Worm (Caenorhabditis elegans) whole organism, young adult: ENCODE data around the gene C37H5.14.

Experiments
- F37B4.10 ChIP-seq: fragments of 200-800 bp; sonication (Bioruptor generic); IDR thresholded peaks from 2 replicates; pipeline ENCODE4 v1.3.6; 2022; ENCODE audit warnings: missing genetic modification characterization, missing compliant biosample characterization
- F39B2.1 ChIP-seq: fragments of 200-800 bp; sonication (Bioruptor generic); IDR thresholded peaks from 2 replicates; pipeline ENCODE4 v1.3.6; 2022; ENCODE audit warnings: missing genetic modification reagents, missing genetic modification characterization, missing compliant biosample characterization
- F57C9.4 ChIP-seq: sonication (generic microtip); optimal IDR thresholded peaks from 2 replicates; lab custom pipeline; 2017; ENCODE audit warnings: mild to moderate bottlenecking, missing genetic modification characterization, missing compliant biosample characterization
- ama-1 ChIP-seq, 3 experiments: fragments of 150-350 bp in 1 of 3; sonication (generic microtip) in 2 of 3; optimal IDR thresholded peaks; 2 replicates each; lab custom pipeline; 2014 to 2018; ENCODE audit warnings: missing biosample characterization in 2 of 3, missing genetic modification characterization in 2 of 3, missing genetic modification reagents in 2 of 3
- nfya-1 ChIP-seq: sonication (generic microtip); optimal IDR thresholded peaks from 2 replicates; lab custom pipeline; 2017; ENCODE audit warnings: antibody characterized with exemption, missing compliant biosample characterization, missing genetic modification characterization, borderline replicate concordance; ENCODE audit not compliant: insufficient read depth
- snpc-4 ChIP-seq, 5 experiments: fragments of 150-350 bp in 1 of 5; sonication (generic microtip) in 4 of 5; optimal IDR thresholded peaks; 2 replicates each; lab custom pipeline; 2014 to 2018; ENCODE audit warnings: missing genetic modification characterization in 5 of 5, missing biosample characterization in 3 of 5, antibody characterized with exemption in 2 of 5, mild to moderate bottlenecking in 2 of 5, missing compliant biosample characterization in 2 of 5, missing genotype in 2 of 5, moderate library complexity in 2 of 5, missing genetic modification reagents in 1 of 5
- sptf-2 ChIP-seq: fragments of 200-800 bp; sonication (Bioruptor generic); optimal IDR thresholded peaks from 2 replicates; lab custom pipeline; 2018; ENCODE audit warnings: mild to moderate bottlenecking, missing genetic modification characterization, missing compliant biosample characterization
- xnd-1 ChIP-seq: sonication (generic microtip); optimal IDR thresholded peaks from 2 replicates; lab custom pipeline; 2016; ENCODE audit warnings: missing genotype, missing genetic modification reagents, missing genetic modification characterization, missing compliant biosample characterization

ce11 chrV:4860525-4860924 lies 26.3 kb upstream of the C37H5.14 start:
- TF ChIP-seq snpc-4 (GFP tag; optimal IDR thresholded peaks at IDR 0.05; lab: Kevin White, UChicago) (no peak), snpc-4 (tag; optimal IDR thresholded peaks at IDR 0.05; lab: Kevin White, UChicago) (no peak), ama-1 (optimal IDR thresholded peaks at IDR 0.05; lab: Kevin White, UChicago) (no peak), ama-1 (GFP tag; optimal IDR thresholded peaks at IDR 0.05; lab: Kevin White, UChicago) (no peak), xnd-1 (no peak), F37B4.10 (GFP tag; lab: Robert Waterston, UW) (no peak), nfya-1 (tag; lab: Kevin White, UChicago) (no peak), F57C9.4 (tag; lab: Kevin White, UChicago) (no peak), F39B2.1 (GFP tag; lab: Robert Waterston, UW) (no peak), sptf-2 (no peak)
